Worm (Caenorhabditis elegans) whole organism, L1 larva: ENCODE measurements around the gene idpc-7.

ENCODE experiments used
- C34B4.2 ChIP-seq: sonication (generic microtip); optimal IDR thresholded peaks from 2 replicates; lab custom pipeline; 2017; ENCODE audit warnings: mild to moderate bottlenecking, missing genetic modification characterization, missing compliant biosample characterization
- F16B12.6 ChIP-seq: fragments of 150-350 bp; optimal IDR thresholded peaks from 2 replicates; lab custom pipeline; 2014; ENCODE audit warnings: missing biosample characterization, missing genetic modification characterization
- Y116A8C.19 ChIP-seq: sonication (generic microtip); optimal IDR thresholded peaks from 2 replicates; lab custom pipeline; 2016; ENCODE audit warnings: missing compliant biosample characterization, missing genetic modification characterization, borderline replicate concordance
- aha-1 ChIP-seq: fragments of 150-350 bp; optimal IDR thresholded peaks from 2 replicates; lab custom pipeline; 2014; ENCODE audit warnings: missing biosample characterization, missing genetic modification characterization
- alr-1 ChIP-seq: fragments of 200-800 bp; sonication (Bioruptor generic); optimal IDR thresholded peaks from 2 replicates; lab custom pipeline; 2018; ENCODE audit warnings: borderline replicate concordance, mild to moderate bottlenecking, missing genetic modification characterization, missing compliant biosample characterization
- aly-2 ChIP-seq: fragments of 150-350 bp; optimal IDR thresholded peaks from 2 replicates; lab custom pipeline; 2014; ENCODE audit warnings: missing biosample characterization, missing genetic modification characterization
- blmp-1 ChIP-seq: fragments of 150-350 bp; optimal IDR thresholded peaks from 2 replicates; lab custom pipeline; 2014; ENCODE audit warnings: missing biosample characterization, missing genetic modification characterization
- ces-1 ChIP-seq: fragments of 150-350 bp; optimal IDR thresholded peaks from 2 replicates; lab custom pipeline; 2014; ENCODE audit warnings: missing biosample characterization, missing genetic modification reagents, missing genetic modification characterization
- dpl-1 ChIP-seq, 3 experiments: fragments of 150-350 bp in 2 of 3; sonication (generic microtip) in 1 of 3; optimal IDR thresholded peaks; 2 replicates each; lab custom pipeline; 2014 to 2017; ENCODE audit warnings: missing biosample characterization in 3 of 3, missing genetic modification characterization in 3 of 3, missing genetic modification reagents in 3 of 3
- dsc-1 ChIP-seq: sonication (generic microtip); optimal IDR thresholded peaks from 2 replicates; lab custom pipeline; 2016; ENCODE audit warnings: mild to moderate bottlenecking, missing genetic modification characterization, missing compliant biosample characterization
- efl-1 ChIP-seq, 4 experiments: fragments of 150-350 bp; optimal IDR thresholded peaks in 3 of 4; peaks in 1 of 4; 1 replicate in 1 of 4; 2 replicates in 3 of 4; lab custom pipeline; 2014; ENCODE audit warnings: missing biosample characterization in 2 of 4, missing genetic modification characterization in 2 of 4, missing genetic modification reagents in 2 of 4
- efl-3 ChIP-seq: fragments of 200-800 bp; sonication (Bioruptor generic); optimal IDR thresholded peaks from 2 replicates; lab custom pipeline; 2018; ENCODE audit warnings: mild to moderate bottlenecking, missing genetic modification characterization, missing compliant biosample characterization
- egl-27 ChIP-seq, 2 experiments: fragments of 150-350 bp in 1 of 2; sonication (generic microtip); optimal IDR thresholded peaks; 3 replicates each; lab custom pipeline; 2017 to 2018; ENCODE audit warnings: missing biosample characterization in 2 of 2, missing genetic modification characterization in 2 of 2, missing genetic modification reagents in 2 of 2
- elt-2 ChIP-seq: sonication (generic microtip); optimal IDR thresholded peaks from 2 replicates; lab custom pipeline; 2016; ENCODE audit warnings: missing genetic modification characterization, mild to moderate bottlenecking, inconsistent platforms, missing compliant biosample characterization, missing genetic modification reagents
- elt-3 ChIP-seq, 6 experiments: fragments of 150-350 bp in 1 of 6; sonication (generic microtip); optimal IDR thresholded peaks; 2 replicates each; lab custom pipeline; 2017 to 2018; ENCODE audit warnings: missing biosample characterization in 6 of 6, missing genetic modification characterization in 6 of 6, inconsistent platforms in 1 of 6
- fkh-10 ChIP-seq: sonication (generic microtip); optimal IDR thresholded peaks from 2 replicates; lab custom pipeline; 2017; ENCODE audit warnings: missing biosample characterization, missing genetic modification reagents, missing genetic modification characterization
- fkh-8 ChIP-seq: sonication (generic microtip); optimal IDR thresholded peaks from 2 replicates; lab custom pipeline; 2016; ENCODE audit warnings: mild to moderate bottlenecking, missing genetic modification characterization, missing compliant biosample characterization
- hlh-17 ChIP-seq: fragments of 200-800 bp; sonication (Bioruptor generic); optimal IDR thresholded peaks from 2 replicates; lab custom pipeline; 2018; ENCODE audit warnings: missing genetic modification characterization, mild to moderate bottlenecking, missing compliant biosample characterization, moderate library complexity, borderline replicate concordance
- hlh-4 ChIP-seq: sonication (generic microtip); optimal IDR thresholded peaks from 2 replicates; lab custom pipeline; 2016; ENCODE audit warnings: mild to moderate bottlenecking, missing genetic modification characterization, missing compliant biosample characterization
- isw-1 ChIP-seq: fragments of 200-800 bp; sonication (Bioruptor generic); IDR thresholded peaks from 2 replicates; pipeline ENCODE4 v1.3.6; 2022; ENCODE audit warnings: missing genetic modification characterization, missing compliant biosample characterization
- lin-14 ChIP-seq: fragments of 200-800 bp; sonication (Bioruptor generic); optimal IDR thresholded peaks from 2 replicates; lab custom pipeline; 2018; ENCODE audit warnings: mild to moderate bottlenecking, missing genetic modification characterization, moderate library complexity, missing compliant biosample characterization
- lin-15B ChIP-seq: fragments of 150-350 bp; sonication (generic microtip); optimal IDR thresholded peaks from 3 replicates; lab custom pipeline; 2014; ENCODE audit warnings: missing biosample characterization, missing genetic modification characterization
- lin-39 ChIP-seq: fragments of 150-350 bp; optimal IDR thresholded peaks from 2 replicates; lab custom pipeline; 2014; ENCODE audit warnings: missing biosample characterization, missing genetic modification reagents, missing genetic modification characterization
- lir-3 ChIP-seq: sonication (generic microtip); optimal IDR thresholded peaks from 2 replicates; lab custom pipeline; 2016; ENCODE audit warnings: mild to moderate bottlenecking, missing genetic modification characterization, moderate library complexity, missing compliant biosample characterization; ENCODE audit not compliant: poor library complexity
- lsy-2 ChIP-seq, 2 experiments: fragments of 150-350 bp; optimal IDR thresholded peaks; 2 replicates each; lab custom pipeline; 2014; ENCODE audit warnings: missing biosample characterization in 2 of 2, missing genetic modification characterization in 2 of 2
- mef-2 ChIP-seq: fragments of 150-350 bp; optimal IDR thresholded peaks from 2 replicates; lab custom pipeline; 2014; ENCODE audit warnings: missing biosample characterization, missing genetic modification characterization
- nhr-11 ChIP-seq: fragments of 150-350 bp; optimal IDR thresholded peaks from 2 replicates; lab custom pipeline; 2014; ENCODE audit warnings: missing biosample characterization, missing genetic modification characterization
- nhr-20 ChIP-seq: sonication (generic microtip); optimal IDR thresholded peaks from 2 replicates; lab custom pipeline; 2016; ENCODE audit warnings: mild to moderate bottlenecking, missing genetic modification characterization, missing compliant biosample characterization
- nhr-237 ChIP-seq: fragments of 150-350 bp; optimal IDR thresholded peaks from 2 replicates; lab custom pipeline; 2014; ENCODE audit warnings: missing biosample characterization, missing genetic modification characterization
- nhr-28 ChIP-seq: fragments of 150-350 bp; optimal IDR thresholded peaks from 2 replicates; lab custom pipeline; 2014; ENCODE audit warnings: missing biosample characterization, missing genetic modification characterization
- nhr-71 ChIP-seq: sonication (generic microtip); optimal IDR thresholded peaks from 2 replicates; lab custom pipeline; 2016; ENCODE audit warnings: mild to moderate bottlenecking, missing genetic modification characterization, moderate library complexity, missing compliant biosample characterization
- nhr-77 ChIP-seq: fragments of 150-350 bp; optimal IDR thresholded peaks from 2 replicates; lab custom pipeline; 2014; ENCODE audit warnings: missing biosample characterization, missing genetic modification characterization
- nhr-84 ChIP-seq: sonication (generic microtip); optimal IDR thresholded peaks from 2 replicates; lab custom pipeline; 2017; ENCODE audit warnings: missing biosample characterization, missing genetic modification characterization
- nhr-85 ChIP-seq: sonication (generic microtip); peaks from one replicate; lab custom pipeline; 2016; ENCODE audit warnings: missing genetic modification characterization, inconsistent platforms, missing compliant biosample characterization
- nhr-90 ChIP-seq: sonication (generic microtip); optimal IDR thresholded peaks from 2 replicates; lab custom pipeline; 2016; ENCODE audit warnings: mild to moderate bottlenecking, missing genetic modification characterization, missing compliant biosample characterization; ENCODE audit not compliant: poor library complexity
- pqm-1 ChIP-seq: sonication (generic microtip); optimal IDR thresholded peaks from 3 replicates; lab custom pipeline; 2017; ENCODE audit warnings: missing biosample characterization, missing genetic modification characterization
- snpc-4 ChIP-seq: fragments of 150-350 bp; optimal IDR thresholded peaks from 2 replicates; lab custom pipeline; 2014; ENCODE audit warnings: missing biosample characterization, missing genetic modification characterization
- snu-23 ChIP-seq: sonication (generic microtip); optimal IDR thresholded peaks from 2 replicates; lab custom pipeline; 2016; ENCODE audit warnings: missing genetic modification characterization, missing compliant biosample characterization
- sup-37 ChIP-seq: fragments of 200-800 bp; sonication (Bioruptor generic); optimal IDR thresholded peaks from 2 replicates; lab custom pipeline; 2018; ENCODE audit warnings: mild to moderate bottlenecking, missing genetic modification characterization, missing compliant biosample characterization
- tlp-1 ChIP-seq: fragments of 150-350 bp; optimal IDR thresholded peaks from 2 replicates; lab custom pipeline; 2014; ENCODE audit warnings: missing biosample characterization, missing genetic modification characterization
- unc-62 ChIP-seq: fragments of 150-350 bp; optimal IDR thresholded peaks from 2 replicates; lab custom pipeline; 2014; ENCODE audit warnings: missing biosample characterization, missing genetic modification reagents, missing genetic modification characterization
- zag-1 ChIP-seq: fragments of 150-350 bp; optimal IDR thresholded peaks from 2 replicates; lab custom pipeline; 2014; ENCODE audit warnings: missing biosample characterization, missing genetic modification characterization
- zip-4 ChIP-seq: fragments of 200-800 bp; sonication (Bioruptor generic); optimal IDR thresholded peaks from 2 replicates; lab custom pipeline; 2018; ENCODE audit warnings: mild to moderate bottlenecking, missing genetic modification characterization, moderate library complexity, missing compliant biosample characterization
- ztf-11 ChIP-seq, 2 experiments: sonication (generic microtip); optimal IDR thresholded peaks; 2 replicates each; lab custom pipeline; 2016 to 2017; ENCODE audit warnings: missing genetic modification characterization in 2 of 2, missing biosample characterization in 1 of 2, missing compliant biosample characterization in 1 of 2
- ztf-4 ChIP-seq: fragments of 150-350 bp; optimal IDR thresholded peaks from 2 replicates; lab custom pipeline; 2014; ENCODE audit warnings: missing biosample characterization, missing genetic modification characterization

Gene idpc-7

DNA sequence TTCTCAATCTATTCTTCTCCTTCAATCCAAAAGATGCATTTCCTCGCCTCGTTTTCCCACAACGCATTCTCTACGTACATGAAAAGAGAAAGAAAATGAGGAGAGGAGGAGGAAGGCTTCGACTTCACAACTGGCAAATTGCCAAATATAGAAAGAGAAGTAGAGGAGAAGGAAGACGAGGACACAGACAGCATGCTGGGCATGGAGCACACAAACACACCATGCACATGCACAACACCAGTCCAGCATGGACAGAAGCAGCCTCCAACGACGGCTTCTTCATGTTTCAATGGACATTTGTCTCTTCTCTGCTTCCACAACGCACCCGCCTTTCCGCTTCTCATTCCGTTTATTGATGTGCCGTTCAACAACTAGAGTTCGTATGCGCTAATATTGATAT is 45.8 kb upstream of the idpc-7 start (continued):
- TF ChIP-seq dsc-1 = no peak
- TF ChIP-seq ztf-11 (tag; optimal IDR thresholded peaks at IDR 0.05; lab: Kevin White, UChicago) = no peak
- TF ChIP-seq nhr-90 = no peak
- peak; percentile 84 for TF ChIP-seq lin-14
- TF ChIP-seq fkh-8 = peak; percentile 71
- peak; percentile 9 to 19 for TF ChIP-seq efl-1 (optimal IDR thresholded peaks at IDR 0.05; lab: Kevin White, UChicago)
- no peak for TF ChIP-seq efl-1 (GFP tag; optimal IDR thresholded peaks at IDR 0.05 in 1 of 2; lab: Kevin White, UChicago)
- no peak for TF ChIP-seq egl-27 (tag; optimal IDR thresholded peaks at IDR 0.05; lab: Kevin White, UChicago)

DNA sequence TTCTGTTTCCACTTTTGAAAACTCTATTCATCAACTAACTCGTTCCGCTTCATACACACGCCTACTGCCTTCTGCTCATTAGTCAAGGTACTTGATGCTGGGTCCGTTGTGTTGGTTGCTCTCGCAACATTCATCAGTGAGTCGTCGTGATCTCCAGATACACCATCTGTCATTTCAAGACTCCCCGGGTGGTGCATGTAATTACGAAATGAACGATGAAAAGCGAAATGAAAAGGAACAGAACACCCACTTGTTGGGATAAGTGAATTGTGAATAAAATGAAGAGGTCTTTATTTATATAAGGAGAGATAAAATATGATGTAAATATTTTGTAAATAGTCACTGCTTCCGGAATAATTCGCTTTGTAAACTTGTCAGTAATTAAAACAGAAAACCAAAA is 45.1 kb upstream of the idpc-7 start:
- TF ChIP-seq efl-1 (optimal IDR thresholded peaks at IDR 0.05; lab: Kevin White, UChicago) (no peak), efl-1 (GFP tag; optimal IDR thresholded peaks at IDR 0.05 in 1 of 2; lab: Kevin White, UChicago) (peak in 1 of 2 experiments; percentile 28), nhr-20 (tag; lab: Kevin White, UChicago) (no peak)

- TF ChIP-seq mef-2 (tag; lab: Kevin White, UChicago) (no peak), zag-1 (tag; lab: Kevin White, UChicago) (no peak), dsc-1 (no peak), aly-2 (tag; lab: Kevin White, UChicago) (no peak), aha-1 (tag; lab: Kevin White, UChicago) (no peak), Y116A8C.19 (tag; lab: Kevin White, UChicago) (no peak), lir-3 (tag; lab: Kevin White, UChicago) (no peak), sup-37 (GFP tag; lab: Kevin White, UChicago) (no peak), isw-1 (no peak), tlp-1 (tag; lab: Kevin White, UChicago) (no peak), zip-4 (GFP tag; lab: Kevin White, UChicago) (no peak), C34B4.2 (no peak), nhr-11 (no peak), lin-15B (tag; lab: Kevin White, UChicago) (no peak), ztf-11 (tag; optimal IDR thresholded peaks at IDR 0.05; lab: Kevin White, UChicago) (no peak), nhr-84 (tag; lab: Kevin White, UChicago) (no peak), elt-2 (tag; lab: Kevin White, UChicago) (no peak), lsy-2 (tag; optimal IDR thresholded peaks at IDR 0.05; lab: Kevin White, UChicago) (no peak), dpl-1 (GFP tag; optimal IDR thresholded peaks at IDR 0.05; lab: Kevin White, UChicago) (no peak), alr-1 (no peak)
These were observed 42.7 kb upstream of the idpc-7 start, which contains the start of gene pitr-4 for ce11 chrV:9661514-9661913. pitr-4 (minus strand) TSS chrV:9661614.

DNA sequence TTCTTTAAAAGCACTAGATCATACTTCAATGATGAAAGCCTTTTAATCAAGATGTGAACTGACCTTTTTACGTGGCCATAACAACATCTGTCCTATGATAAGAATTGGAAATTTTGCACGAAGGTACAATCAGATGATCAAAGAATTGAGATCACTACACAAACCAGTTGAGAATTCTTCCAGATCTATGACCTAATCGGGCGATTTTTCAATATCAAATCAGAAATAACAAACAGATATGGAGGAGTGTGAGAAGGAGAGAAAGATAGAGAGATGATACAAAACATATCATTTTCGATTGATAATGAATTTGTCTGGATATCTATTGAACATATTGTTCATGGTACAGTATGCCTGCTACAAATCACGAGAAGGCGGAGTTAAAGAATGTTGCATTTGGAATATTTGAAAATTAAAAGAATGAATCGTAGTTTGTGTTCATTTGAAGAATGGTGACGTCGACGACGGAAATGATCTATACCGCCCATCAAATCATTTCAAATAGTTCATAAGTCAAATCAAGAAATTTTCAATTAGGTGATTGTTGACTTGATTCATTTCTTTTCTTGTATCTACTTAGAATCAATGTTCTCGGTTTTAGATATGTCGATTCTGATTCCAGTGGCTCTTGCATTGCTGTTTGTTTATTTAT is 35.5 kb upstream of the idpc-7 start, which contains the start of gene cyp-29A4:
Gene cyp-29A4, plus strand, starts transcription at position 602 of the 652 bp plus-strand sequence.
- no peak for TF ChIP-seq alr-1
- TF ChIP-seq efl-3 (GFP tag; lab: Kevin White, UChicago) = no peak
- no peak for TF ChIP-seq F16B12.6 (tag; lab: Kevin White, UChicago)
- peak; percentile 89 for TF ChIP-seq nhr-85 (tag; lab: Kevin White, UChicago)
- TF ChIP-seq nhr-237 (tag; lab: Kevin White, UChicago) = no peak
- no peak for TF ChIP-seq unc-62 (GFP tag; lab: Kevin White, UChicago)
- no peak for TF ChIP-seq pqm-1 (tag; lab: Kevin White, UChicago)
- no peak for TF ChIP-seq C34B4.2
- peak; percentile 69 to 96 (median 92) for TF ChIP-seq elt-3 (tag; optimal IDR thresholded peaks at IDR 0.05; lab: Kevin White, UChicago)
- TF ChIP-seq blmp-1 (tag; lab: Kevin White, UChicago) = peak; percentile 58
- TF ChIP-seq nhr-71 = peak; percentile 72
- no peak for TF ChIP-seq mef-2 (tag; lab: Kevin White, UChicago)
- TF ChIP-seq snpc-4 (tag; lab: Kevin White, UChicago) = no peak
- no peak for TF ChIP-seq nhr-77 (tag; lab: Kevin White, UChicago)
- TF ChIP-seq lir-3 (tag; lab: Kevin White, UChicago) = no peak
- TF ChIP-seq ztf-4 (tag; lab: Kevin White, UChicago) = no peak
- peak; percentile 31 for TF ChIP-seq snu-23 (GFP tag; lab: Kevin White, UChicago)
- TF ChIP-seq fkh-10 (GFP tag; lab: Kevin White, UChicago) = no peak
- no peak for TF ChIP-seq nhr-28 (tag; lab: Kevin White, UChicago)
- no peak for TF ChIP-seq hlh-17 (GFP tag; lab: Kevin White, UChicago)
- no peak for TF ChIP-seq isw-1
- no peak for TF ChIP-seq ces-1
- TF ChIP-seq nhr-20 (tag; lab: Kevin White, UChicago) = peak; percentile 66
- TF ChIP-seq lin-14 = peak; percentile 57
- TF ChIP-seq lin-39 (tag; lab: Kevin White, UChicago) = no peak
- TF ChIP-seq hlh-4 (tag; lab: Kevin White, UChicago) = no peak
- TF ChIP-seq lin-15B (tag; lab: Kevin White, UChicago) = no peak
